Worm (Caenorhabditis elegans) whole organism, L1 larva: Measurements from ENCODE around the gene ldh-1.

Experiments
- C16A3.4 ChIP-seq: fragments of 150-350 bp; optimal IDR thresholded peaks from 2 replicates; lab custom pipeline; 2014; ENCODE audit warnings: missing biosample characterization, missing genetic modification characterization
- C34B4.2 ChIP-seq: sonication (generic microtip); optimal IDR thresholded peaks from 2 replicates; lab custom pipeline; 2017; ENCODE audit warnings: mild to moderate bottlenecking, missing genetic modification characterization, missing compliant biosample characterization
- F16B12.6 ChIP-seq: fragments of 150-350 bp; optimal IDR thresholded peaks from 2 replicates; lab custom pipeline; 2014; ENCODE audit warnings: missing biosample characterization, missing genetic modification characterization
- alr-1 ChIP-seq: fragments of 200-800 bp; sonication (Bioruptor generic); optimal IDR thresholded peaks from 2 replicates; lab custom pipeline; 2018; ENCODE audit warnings: borderline replicate concordance, mild to moderate bottlenecking, missing genetic modification characterization, missing compliant biosample characterization
- ama-1 ChIP-seq: fragments of 150-350 bp; optimal IDR thresholded peaks from 2 replicates; lab custom pipeline; 2014
- ceh-8 ChIP-seq: fragments of 200-800 bp; sonication (Bioruptor generic); optimal IDR thresholded peaks from 2 replicates; lab custom pipeline; 2018; ENCODE audit warnings: mild to moderate bottlenecking, missing genetic modification characterization, moderate library complexity, missing compliant biosample characterization
- ceh-82 ChIP-seq, 3 experiments: fragments of 150-350 bp in 1 of 3; sonication (generic microtip) in 2 of 3; optimal IDR thresholded peaks; 2 replicates each; lab custom pipeline; 2014 to 2017; ENCODE audit warnings: missing biosample characterization in 3 of 3, missing genetic modification characterization in 3 of 3
- dpl-1 ChIP-seq, 3 experiments: fragments of 150-350 bp in 2 of 3; sonication (generic microtip) in 1 of 3; optimal IDR thresholded peaks; 2 replicates each; lab custom pipeline; 2014 to 2017; ENCODE audit warnings: missing biosample characterization in 3 of 3, missing genetic modification characterization in 3 of 3, missing genetic modification reagents in 3 of 3
- dsc-1 ChIP-seq: sonication (generic microtip); optimal IDR thresholded peaks from 2 replicates; lab custom pipeline; 2016; ENCODE audit warnings: mild to moderate bottlenecking, missing genetic modification characterization, missing compliant biosample characterization
- efl-1 ChIP-seq, 4 experiments: fragments of 150-350 bp; optimal IDR thresholded peaks in 3 of 4; peaks in 1 of 4; 1 replicate in 1 of 4; 2 replicates in 3 of 4; lab custom pipeline; 2014; ENCODE audit warnings: missing biosample characterization in 2 of 4, missing genetic modification characterization in 2 of 4, missing genetic modification reagents in 2 of 4
- egl-13 ChIP-seq: sonication (generic microtip); optimal IDR thresholded peaks from 2 replicates; lab custom pipeline; 2016; ENCODE audit warnings: missing genotype, missing genetic modification reagents, missing genetic modification characterization, missing compliant biosample characterization
- fkh-10 ChIP-seq: sonication (generic microtip); optimal IDR thresholded peaks from 2 replicates; lab custom pipeline; 2017; ENCODE audit warnings: missing biosample characterization, missing genetic modification reagents, missing genetic modification characterization
- fkh-8 ChIP-seq: sonication (generic microtip); optimal IDR thresholded peaks from 2 replicates; lab custom pipeline; 2016; ENCODE audit warnings: mild to moderate bottlenecking, missing genetic modification characterization, missing compliant biosample characterization
- fos-1 ChIP-seq: fragments of 150-350 bp; optimal IDR thresholded peaks from 2 replicates; lab custom pipeline; 2014; ENCODE audit warnings: missing biosample characterization, missing genetic modification characterization
- hlh-17 ChIP-seq: fragments of 200-800 bp; sonication (Bioruptor generic); optimal IDR thresholded peaks from 2 replicates; lab custom pipeline; 2018; ENCODE audit warnings: missing genetic modification characterization, mild to moderate bottlenecking, missing compliant biosample characterization, moderate library complexity, borderline replicate concordance
- hlh-4 ChIP-seq: sonication (generic microtip); optimal IDR thresholded peaks from 2 replicates; lab custom pipeline; 2016; ENCODE audit warnings: mild to moderate bottlenecking, missing genetic modification characterization, missing compliant biosample characterization
- irx-1 ChIP-seq: sonication (generic microtip); optimal IDR thresholded peaks from 2 replicates; lab custom pipeline; 2016; ENCODE audit warnings: missing genetic modification characterization, missing compliant biosample characterization
- isw-1 ChIP-seq: fragments of 200-800 bp; sonication (Bioruptor generic); IDR thresholded peaks from 2 replicates; pipeline ENCODE4 v1.3.6; 2022; ENCODE audit warnings: missing genetic modification characterization, missing compliant biosample characterization
- jun-1 ChIP-seq: fragments of 150-350 bp; optimal IDR thresholded peaks from 2 replicates; lab custom pipeline; 2014; ENCODE audit warnings: missing biosample characterization, missing genetic modification reagents, missing genetic modification characterization
- lin-13 ChIP-seq: fragments of 150-350 bp; optimal IDR thresholded peaks from 2 replicates; lab custom pipeline; 2014; ENCODE audit warnings: missing biosample characterization, missing genetic modification reagents, missing genetic modification characterization
- lin-14 ChIP-seq: fragments of 200-800 bp; sonication (Bioruptor generic); optimal IDR thresholded peaks from 2 replicates; lab custom pipeline; 2018; ENCODE audit warnings: mild to moderate bottlenecking, missing genetic modification characterization, moderate library complexity, missing compliant biosample characterization
- lin-35 ChIP-seq, 2 experiments: fragments of 150-350 bp; optimal IDR thresholded peaks; 2 replicates each; lab custom pipeline; 2014; ENCODE audit warnings: missing biosample characterization in 2 of 2, missing genetic modification characterization in 2 of 2, missing genetic modification reagents in 2 of 2
- lin-39 ChIP-seq: fragments of 150-350 bp; optimal IDR thresholded peaks from 2 replicates; lab custom pipeline; 2014; ENCODE audit warnings: missing biosample characterization, missing genetic modification reagents, missing genetic modification characterization
- lir-3 ChIP-seq: sonication (generic microtip); optimal IDR thresholded peaks from 2 replicates; lab custom pipeline; 2016; ENCODE audit warnings: mild to moderate bottlenecking, missing genetic modification characterization, moderate library complexity, missing compliant biosample characterization; ENCODE audit not compliant: poor library complexity
- lsy-2 ChIP-seq, 2 experiments: fragments of 150-350 bp; optimal IDR thresholded peaks; 2 replicates each; lab custom pipeline; 2014; ENCODE audit warnings: missing biosample characterization in 2 of 2, missing genetic modification characterization in 2 of 2
- mab-9 ChIP-seq: fragments of 200-800 bp; sonication (Bioruptor generic); IDR thresholded peaks from 2 replicates; pipeline ENCODE4 v1.3.6; 2022; ENCODE audit warnings: missing genetic modification reagents, missing genetic modification characterization, missing compliant biosample characterization
- mef-2 ChIP-seq: fragments of 150-350 bp; optimal IDR thresholded peaks from 2 replicates; lab custom pipeline; 2014; ENCODE audit warnings: missing biosample characterization, missing genetic modification characterization
- mep-1 ChIP-seq: fragments of 150-350 bp; optimal IDR thresholded peaks from 2 replicates; lab custom pipeline; 2014; ENCODE audit warnings: missing biosample characterization, missing genetic modification characterization
- nhr-19 ChIP-seq: fragments of 200-800 bp; sonication (Bioruptor generic); conservative IDR thresholded peaks from 2 replicates; pipeline ENCODE4 v1.3.6; 2022; ENCODE audit warnings: missing genetic modification characterization, missing compliant biosample characterization
- nhr-20 ChIP-seq: sonication (generic microtip); optimal IDR thresholded peaks from 2 replicates; lab custom pipeline; 2016; ENCODE audit warnings: mild to moderate bottlenecking, missing genetic modification characterization, missing compliant biosample characterization
- nhr-47 ChIP-seq: sonication (generic microtip); optimal IDR thresholded peaks from 2 replicates; lab custom pipeline; 2016; ENCODE audit warnings: mild to moderate bottlenecking, missing genetic modification characterization, moderate library complexity, missing compliant biosample characterization
- nhr-71 ChIP-seq: sonication (generic microtip); optimal IDR thresholded peaks from 2 replicates; lab custom pipeline; 2016; ENCODE audit warnings: mild to moderate bottlenecking, missing genetic modification characterization, moderate library complexity, missing compliant biosample characterization
- nhr-77 ChIP-seq: fragments of 150-350 bp; optimal IDR thresholded peaks from 2 replicates; lab custom pipeline; 2014; ENCODE audit warnings: missing biosample characterization, missing genetic modification characterization
- nhr-90 ChIP-seq: sonication (generic microtip); optimal IDR thresholded peaks from 2 replicates; lab custom pipeline; 2016; ENCODE audit warnings: mild to moderate bottlenecking, missing genetic modification characterization, missing compliant biosample characterization; ENCODE audit not compliant: poor library complexity
- pax-3 ChIP-seq: fragments of 200-800 bp; sonication (Bioruptor generic); optimal IDR thresholded peaks from 2 replicates; lab custom pipeline; 2018; ENCODE audit warnings: mild to moderate bottlenecking, missing genetic modification characterization, moderate library complexity, missing compliant biosample characterization
- rnt-1 ChIP-seq: sonication (generic microtip); optimal IDR thresholded peaks from 2 replicates; lab custom pipeline; 2016; ENCODE audit warnings: mild to moderate bottlenecking, missing genetic modification characterization, moderate library complexity, missing compliant biosample characterization
- skn-1 ChIP-seq: fragments of 150-350 bp; optimal IDR thresholded peaks from 2 replicates; lab custom pipeline; 2014; ENCODE audit warnings: missing biosample characterization, missing genetic modification characterization
- snpc-4 ChIP-seq: fragments of 150-350 bp; optimal IDR thresholded peaks from 2 replicates; lab custom pipeline; 2014; ENCODE audit warnings: missing biosample characterization, missing genetic modification characterization
- snu-23 ChIP-seq: sonication (generic microtip); optimal IDR thresholded peaks from 2 replicates; lab custom pipeline; 2016; ENCODE audit warnings: missing genetic modification characterization, missing compliant biosample characterization
- sox-4 ChIP-seq: sonication (generic microtip); optimal IDR thresholded peaks from 2 replicates; lab custom pipeline; 2016; ENCODE audit warnings: missing genetic modification characterization, missing compliant biosample characterization
- sptf-1 ChIP-seq: fragments of 150-350 bp; optimal IDR thresholded peaks from 2 replicates; lab custom pipeline; 2014; ENCODE audit warnings: missing biosample characterization, missing genetic modification characterization
- swsn-7 ChIP-seq: sonication (generic microtip); optimal IDR thresholded peaks from 2 replicates; lab custom pipeline; 2016; ENCODE audit warnings: missing genetic modification characterization, missing compliant biosample characterization
- unc-62 ChIP-seq: fragments of 150-350 bp; optimal IDR thresholded peaks from 2 replicates; lab custom pipeline; 2014; ENCODE audit warnings: missing biosample characterization, missing genetic modification reagents, missing genetic modification characterization
- unc-86 ChIP-seq: sonication (generic microtip); optimal IDR thresholded peaks from 2 replicates; lab custom pipeline; 2016; ENCODE audit warnings: missing genetic modification characterization, missing compliant biosample characterization
- unc-98 ChIP-seq: fragments of 200-800 bp; sonication (Bioruptor generic); IDR thresholded peaks from 2 replicates; pipeline ENCODE4 v1.3.6; 2022; ENCODE audit warnings: missing genetic modification characterization, missing compliant biosample characterization
- xbp-1 ChIP-seq: sonication (generic microtip); optimal IDR thresholded peaks from 2 replicates; lab custom pipeline; 2016; ENCODE audit warnings: missing genetic modification characterization, missing compliant biosample characterization
- zip-4 ChIP-seq: fragments of 200-800 bp; sonication (Bioruptor generic); optimal IDR thresholded peaks from 2 replicates; lab custom pipeline; 2018; ENCODE audit warnings: mild to moderate bottlenecking, missing genetic modification characterization, moderate library complexity, missing compliant biosample characterization
- ztf-11 ChIP-seq, 2 experiments: sonication (generic microtip); optimal IDR thresholded peaks; 2 replicates each; lab custom pipeline; 2016 to 2017; ENCODE audit warnings: missing genetic modification characterization in 2 of 2, missing biosample characterization in 1 of 2, missing compliant biosample characterization in 1 of 2
- ztf-4 ChIP-seq: fragments of 150-350 bp; optimal IDR thresholded peaks from 2 replicates; lab custom pipeline; 2014; ENCODE audit warnings: missing biosample characterization, missing genetic modification characterization

The ldh-1 gene

ce11 chrII:11742320-11742719, 18.3 kb downstream of the ldh-1 start:
- TF ChIP-seq ceh-82 (tag; optimal IDR thresholded peaks at IDR 0.05; lab: Kevin White, UChicago) (no peak), nhr-47 (tag; lab: Kevin White, UChicago) (no peak), sptf-1 (no peak), zip-4 (no peak), hlh-17 (GFP tag; lab: Kevin White, UChicago) (no peak)

- TF ChIP-seq lin-39 (tag; lab: Kevin White, UChicago) (no peak), snu-23 (GFP tag; lab: Kevin White, UChicago) (peak; percentile 69), unc-98 (no peak), nhr-71 (tag; lab: Kevin White, UChicago) (peak; percentile 83), lin-13 (peak; percentile 64), lin-35 (GFP tag; optimal IDR thresholded peaks at IDR 0.05; lab: Kevin White, UChicago) (peak in 1 of 2 experiments; percentile 41), ceh-82 (tag; optimal IDR thresholded peaks at IDR 0.05; lab: Kevin White, UChicago) (peak; percentile 42 to 78 (median 70)), sox-4 (peak; percentile 48), mep-1 (tag; lab: Kevin White, UChicago) (no peak), nhr-19 (GFP tag; lab: Robert Waterston, UW) (peak; percentile 43), irx-1 (tag; lab: Kevin White, UChicago) (peak; percentile 46), lin-14 (GFP tag; lab: Kevin White, UChicago) (peak; percentile 93), alr-1 (tag; lab: Kevin White, UChicago) (no peak), isw-1 (GFP tag; lab: Robert Waterston, UW) (peak; percentile 39), ztf-11 (tag; optimal IDR thresholded peaks at IDR 0.05; lab: Kevin White, UChicago) (peak in 1 of 2 experiments; percentile 70), rnt-1 (no peak), snpc-4 (tag; lab: Kevin White, UChicago) (peak; percentile 42), unc-86 (tag; lab: Kevin White, UChicago) (peak; percentile 81), ztf-4 (tag; lab: Kevin White, UChicago) (peak; percentile 31), nhr-47 (tag; lab: Kevin White, UChicago) (peak; percentile 77), zip-4 (peak; percentile 34), pax-3 (tag; lab: Kevin White, UChicago) (peak; percentile 74), unc-62 (no peak), nhr-77 (tag; lab: Kevin White, UChicago) (peak; percentile 70), C16A3.4 (tag; lab: Kevin White, UChicago) (peak; percentile 30), ceh-8 (peak; percentile 89), jun-1 (tag; lab: Kevin White, UChicago) (peak; percentile 43), fkh-8 (tag; lab: Kevin White, UChicago) (peak; percentile 92), mef-2 (tag; lab: Kevin White, UChicago) (peak; percentile 56), dpl-1 (GFP tag; optimal IDR thresholded peaks at IDR 0.05; lab: Kevin White, UChicago) (peak in 1 of 3 experiments; percentile 7), F16B12.6 (tag; lab: Kevin White, UChicago) (peak; percentile 0), hlh-4 (no peak), lir-3 (peak; percentile 55), fkh-10 (peak; percentile 71), lsy-2 (tag; optimal IDR thresholded peaks at IDR 0.05; lab: Kevin White, UChicago) (peak; percentile 1 to 57), fos-1 (tag; lab: Kevin White, UChicago) (peak; percentile 39), mab-9 (peak; percentile 72), nhr-20 (peak; percentile 41), xbp-1 (tag; lab: Kevin White, UChicago) (peak; percentile 42), skn-1 (tag; lab: Kevin White, UChicago) (peak; percentile 33), C34B4.2 (no peak), dsc-1 (peak; percentile 71), swsn-7 (tag; lab: Kevin White, UChicago) (peak; percentile 72), nhr-90 (tag; lab: Kevin White, UChicago) (no peak), ama-1 (lab: Kevin White, UChicago) (no peak), egl-13 (tag; lab: Kevin White, UChicago) (peak; percentile 69), efl-1 (optimal IDR thresholded peaks at IDR 0.05; lab: Kevin White, UChicago) (peak; percentile 30 to 52), efl-1 (GFP tag; optimal IDR thresholded peaks at IDR 0.05 in 1 of 2; lab: Kevin White, UChicago) (peak in 1 of 2 experiments; percentile 64)
Measured at ce11 chrII:11746782-11747288, 22.8 kb downstream of the ldh-1 start.
